Fruit fly (Drosophila melanogaster): ENCODE measurements around the gene Der-2.

Der-2 gene

DNA sequence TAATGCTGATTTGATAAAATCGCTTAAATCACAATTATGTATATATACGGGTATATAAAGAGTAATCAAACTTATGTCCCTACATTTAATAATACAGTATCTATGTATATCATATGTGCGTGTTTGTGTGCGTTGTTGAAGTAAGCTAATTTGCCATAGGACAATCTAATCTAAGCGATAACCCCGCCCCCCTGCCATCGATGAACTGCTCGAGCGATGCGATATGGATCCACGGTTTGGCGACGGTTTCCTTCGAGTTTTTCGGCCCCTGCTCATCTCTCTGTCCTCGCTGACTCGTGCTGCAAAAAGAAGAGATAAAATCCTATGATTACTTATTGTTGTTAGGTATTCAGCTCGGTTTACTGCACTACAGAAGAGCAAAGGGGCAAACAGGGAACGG is 37.2 kb downstream of the Der-2 start:
- TF ChIP-seq Sin3A (optimal IDR thresholded peaks at IDR 0.05) (no peak), ttk (optimal IDR thresholded peaks at IDR 0.05) (no peak)

DNA sequence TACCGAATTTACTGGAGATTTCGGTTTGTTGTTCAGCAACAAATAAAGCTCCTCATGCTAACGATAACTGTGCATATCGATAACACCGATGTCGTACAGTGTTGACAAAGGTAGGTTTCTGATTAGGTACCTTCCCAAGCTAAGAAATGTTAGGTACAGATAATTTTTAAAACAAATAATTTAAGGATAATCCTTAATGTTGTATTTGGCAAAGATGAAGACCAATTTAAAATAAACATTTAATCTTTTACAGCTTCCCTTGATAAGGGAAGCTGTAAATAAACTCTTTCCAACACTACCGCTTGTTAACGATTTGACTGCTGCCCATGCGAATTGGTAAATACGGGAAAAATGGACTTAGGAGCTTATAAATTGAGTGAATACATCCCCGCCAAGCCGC is 41.1 kb downstream of the Der-2 start, which contains the start of the genes Ttc1 and CG14882:
Ttc1 (minus strand) TSS at position 71 of the 400 bp plus-strand sequence.
CG14882 (plus strand) TSS at position 271 of the 400 bp plus-strand sequence.
- TF ChIP-seq Myc (optimal IDR thresholded peaks at IDR 0.05): no peak

DNA sequence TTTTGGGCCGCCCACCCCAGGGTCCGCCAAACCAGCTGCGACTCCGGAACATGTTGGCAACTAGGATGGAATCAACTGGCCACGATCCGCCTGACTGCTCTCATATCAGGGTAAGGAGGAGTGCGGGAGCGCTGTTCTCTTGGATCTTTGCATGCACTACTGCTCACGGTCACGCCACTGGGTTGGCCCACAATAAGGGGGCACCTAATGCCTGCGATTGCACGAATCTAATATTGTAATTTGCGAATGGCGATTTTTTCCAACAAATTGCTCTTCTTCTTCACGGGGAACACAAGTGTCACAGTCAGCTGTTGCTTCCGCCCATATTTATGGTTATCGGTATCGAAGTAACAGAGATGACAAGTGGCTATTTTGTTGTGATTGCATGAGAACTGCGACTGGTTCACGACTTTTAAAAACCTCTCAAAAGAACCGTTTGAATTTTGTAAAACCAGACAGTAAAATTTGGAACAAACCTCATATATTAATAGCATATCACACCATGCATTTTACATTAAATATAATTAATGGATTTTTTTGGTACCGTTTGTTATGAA is 42.6 kb downstream of the Der-2 start, which contains the start of gene ema:
ema (minus strand) TSS at position 295 of the 557 bp plus-strand sequence.
- TF ChIP-seq ttk (optimal IDR thresholded peaks at IDR 0.05) (no peak), Sin3A (optimal IDR thresholded peaks at IDR 0.05) (no peak), insv (optimal IDR thresholded peaks at IDR 0.05) (no peak), psq (optimal IDR thresholded peaks at IDR 0.05) (no peak), Myc (optimal IDR thresholded peaks at IDR 0.05) (no peak), h (optimal IDR thresholded peaks at IDR 0.05) (no peak)

DNA sequence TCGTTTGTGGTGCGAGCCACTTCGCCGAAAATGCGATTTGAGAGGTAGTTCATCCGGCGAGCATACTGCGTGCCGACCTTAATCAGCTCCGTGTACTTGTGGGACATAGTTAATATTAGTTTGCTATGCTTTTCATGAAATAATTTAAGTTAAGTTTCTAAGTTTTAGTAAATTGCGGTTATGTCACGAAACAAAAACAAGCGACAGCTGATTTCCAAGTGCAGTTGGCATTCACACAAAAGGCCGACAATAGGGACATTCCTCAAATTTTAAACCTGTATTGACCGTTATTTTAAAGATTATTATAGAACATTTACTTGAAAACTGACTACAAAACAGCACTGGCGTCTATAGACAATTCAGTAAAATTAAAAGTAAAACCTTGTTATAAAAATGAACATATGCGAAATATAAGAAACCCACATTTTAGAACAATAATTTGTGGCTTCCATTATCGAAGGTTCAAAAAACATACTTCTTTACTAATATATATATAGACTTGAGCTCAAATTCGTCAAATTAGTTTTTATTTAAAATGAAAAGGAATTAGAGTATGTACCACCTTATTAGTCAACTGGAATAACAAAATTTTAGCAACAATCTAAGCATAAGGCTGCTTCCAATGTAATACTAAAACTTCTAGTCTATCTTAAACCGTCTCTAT is 47.5 kb downstream of the Der-2 start, which contains the start of gene mRpS33:
mRpS33 (minus strand) TSS at position 224 of the 664 bp plus-strand sequence.
- TF ChIP-seq h (optimal IDR thresholded peaks at IDR 0.05): no peak
- no peak for TF ChIP-seq ttk (optimal IDR thresholded peaks at IDR 0.05)
- TF ChIP-seq psq (optimal IDR thresholded peaks at IDR 0.05): no peak
- no peak for TF ChIP-seq Sin3A (optimal IDR thresholded peaks at IDR 0.05)
- TF ChIP-seq insv (optimal IDR thresholded peaks at IDR 0.05): no peak
- no peak for TF ChIP-seq Myc (optimal IDR thresholded peaks at IDR 0.05)

DNA sequence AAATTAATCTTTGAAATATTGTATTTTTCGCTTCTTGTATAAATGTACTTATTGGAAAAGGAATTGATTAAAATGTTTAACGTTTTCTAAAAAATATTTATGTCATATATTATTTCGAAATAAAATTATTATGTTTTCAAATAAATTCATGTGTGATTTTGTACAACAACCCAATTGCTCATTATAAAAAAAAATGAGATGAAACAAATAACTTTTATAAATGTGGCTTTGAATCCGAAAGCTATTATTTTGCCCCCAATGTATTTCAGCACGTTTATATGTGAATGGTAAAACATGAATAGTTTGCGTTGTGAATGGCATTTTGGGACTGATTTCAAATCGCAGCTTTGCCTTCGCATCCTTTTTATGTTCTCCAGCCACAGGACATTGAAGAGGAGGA is 49.4 kb downstream of the Der-2 start, which contains the start of gene CG14881:
CG14881 (plus strand) TSS at position 301 of the 400 bp plus-strand sequence.
- TF ChIP-seq ttk (optimal IDR thresholded peaks at IDR 0.05) (no peak), psq (optimal IDR thresholded peaks at IDR 0.05) (no peak), Myc (optimal IDR thresholded peaks at IDR 0.05) (no peak), Sin3A (optimal IDR thresholded peaks at IDR 0.05) (no peak), h (optimal IDR thresholded peaks at IDR 0.05) (no peak), insv (optimal IDR thresholded peaks at IDR 0.05) (no peak)
